Worm (Caenorhabditis elegans): Measurements from ENCODE around the gene C06H5.14.
"Not testable (repeated sequence)": the region's sequence is repeated elsewhere in the genome, so short reads cannot be mapped to it uniquely, and the experiment has no call there.

DNA sequence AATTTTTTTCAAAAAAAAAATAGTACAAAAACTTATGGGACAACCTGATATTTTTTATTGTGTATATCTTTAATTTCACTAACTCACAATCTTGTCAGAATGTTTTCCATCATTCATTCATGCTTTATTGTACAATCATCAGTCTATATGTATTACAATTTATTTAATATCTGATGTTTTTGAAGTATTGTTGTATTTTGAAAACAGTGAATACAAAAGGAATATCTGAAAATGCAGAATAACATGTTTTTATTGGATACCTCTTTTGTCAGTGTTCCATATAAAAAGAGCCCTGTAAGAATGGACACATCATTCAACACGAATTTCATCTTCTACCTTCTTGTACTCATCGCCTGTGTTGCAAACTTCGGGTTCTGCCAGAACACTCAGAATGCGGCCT, at the start of gene C06H5.14:
- TF ChIP-seq ama-1 (optimal IDR thresholded peaks at IDR 0.05); pqm-1 (tag; optimal IDR thresholded peaks at IDR 0.05); unc-55 (GFP tag; optimal IDR thresholded peaks at IDR 0.05); sdc-2 (tag; optimal IDR thresholded peaks at IDR 0.05); sox-4 (tag; optimal IDR thresholded peaks at IDR 0.05); nfya-1 (tag; optimal IDR thresholded peaks at IDR 0.05); che-1 (tag; optimal IDR thresholded peaks at IDR 0.05); pha-4 (tag; optimal IDR thresholded peaks at IDR 0.05); ahr-1 (tag; optimal IDR thresholded peaks at IDR 0.05); hlh-30 (tag; optimal IDR thresholded peaks at IDR 0.05; ENCODE audit: insufficient read depth): not testable (repeated sequence)

Measured in whole organism, late embryonic.